Worm (Caenorhabditis elegans): ENCODE results near the gene M01B2.10.

DNA sequence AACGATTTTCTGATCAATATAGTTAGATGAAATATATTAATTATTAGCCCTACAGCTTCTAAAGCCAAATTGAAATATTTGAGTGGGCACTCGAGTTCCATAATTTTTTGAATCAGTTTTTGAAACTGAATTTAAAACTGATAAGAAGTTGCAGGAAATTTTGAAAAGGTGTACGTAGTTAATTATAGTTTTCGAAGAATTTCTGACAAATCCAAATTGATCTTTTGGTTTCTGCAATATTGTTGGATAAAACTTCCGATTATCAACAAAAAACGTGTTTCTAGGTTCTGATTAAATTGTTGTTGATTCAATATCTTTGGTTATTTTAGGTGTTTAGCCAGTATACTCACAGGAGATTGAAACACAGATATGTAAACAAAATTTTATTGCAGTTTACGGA is 44.5 kb upstream of the M01B2.10 start, which contains the start of gene T26H8.4:
- TF ChIP-seq unc-39 (tag; optimal IDR thresholded peaks at IDR 0.05) (no peak), dve-1 (tag; optimal IDR thresholded peaks at IDR 0.05; ENCODE audit: insufficient read depth) (no peak), R02D3.7 (tag; optimal IDR thresholded peaks at IDR 0.05) (no peak), nhr-237 (tag; optimal IDR thresholded peaks at IDR 0.05) (no peak), nhr-77 (tag; optimal IDR thresholded peaks at IDR 0.05) (no peak), nhr-11 (tag; optimal IDR thresholded peaks at IDR 0.05) (no peak)
